Worm (Caenorhabditis elegans): ENCODE data around the gene col-135.
A peak's percentile ranks its signal among the peaks of the same experiment; 100 is the strongest.
"Not testable (repeated sequence)": the region's sequence is repeated elsewhere in the genome, so short reads cannot be mapped to it uniquely, and the experiment has no call there.

col-135 gene

ce11 chrIV:15131697-15132096 is at the start of gene col-135:
Gene col-135, minus strand, starts transcription at chrIV:15131797.
- TF ChIP-seq ztf-29 (GFP tag; IDR thresholded peaks at IDR 0.05): no peak
- no peak for TF ChIP-seq ref-1 (GFP tag; conservative IDR thresholded peaks at IDR 0.05)
- TF ChIP-seq klf-2 (GFP tag; conservative IDR thresholded peaks at IDR 0.05): no peak
- no peak for TF ChIP-seq cog-1 (tag; optimal IDR thresholded peaks at IDR 0.05)
- no peak for TF ChIP-seq tab-1 (GFP tag; IDR thresholded peaks at IDR 0.05)
- no peak for TF ChIP-seq T22C8.4 (GFP tag; IDR thresholded peaks at IDR 0.05)
- no peak for TF ChIP-seq med-1 (GFP tag; optimal IDR thresholded peaks at IDR 0.05; ENCODE audit: insufficient read depth)

- TF ChIP-seq ref-1 (GFP tag; conservative IDR thresholded peaks at IDR 0.05) (no peak), klf-2 (GFP tag; conservative IDR thresholded peaks at IDR 0.05) (no peak)
Observed at ce11 chrIV:15179615-15180014, 48.0 kb upstream of the col-135 start, which contains the start of gene srd-23. Gene srd-23, plus strand, starts transcription at chrIV:15179915.

- no peak for TF ChIP-seq ztf-23 (GFP tag; IDR thresholded peaks at IDR 0.05)
- TF ChIP-seq ztf-29 (GFP tag; IDR thresholded peaks at IDR 0.05): no peak
- no peak for TF ChIP-seq cog-1 (tag; optimal IDR thresholded peaks at IDR 0.05)
- TF ChIP-seq tab-1 (GFP tag; IDR thresholded peaks at IDR 0.05): no peak
- no peak for TF ChIP-seq klf-2 (GFP tag; conservative IDR thresholded peaks at IDR 0.05)
- no peak for TF ChIP-seq med-1 (GFP tag; optimal IDR thresholded peaks at IDR 0.05; ENCODE audit: insufficient read depth)
- no peak for TF ChIP-seq T22C8.4 (GFP tag; IDR thresholded peaks at IDR 0.05)
- TF ChIP-seq ref-1 (GFP tag; conservative IDR thresholded peaks at IDR 0.05): no peak
- TF ChIP-seq flt-1 (GFP tag; IDR thresholded peaks at IDR 0.05): no peak
Observed at ce11 chrIV:15175487-15176128, 44.0 kb upstream of the col-135 start, which contains the start of gene Y40H7A.4. Gene Y40H7A.4, minus strand, starts transcription at chrIV:15175537.

ce11 chrIV:15168442-15168841 is 36.8 kb upstream of the col-135 start:
- TF ChIP-seq ref-1 (GFP tag; conservative IDR thresholded peaks at IDR 0.05) (no peak), tab-1 (GFP tag; IDR thresholded peaks at IDR 0.05) (no peak), klf-2 (GFP tag; conservative IDR thresholded peaks at IDR 0.05) (no peak), cog-1 (tag; optimal IDR thresholded peaks at IDR 0.05) (no peak), med-1 (GFP tag; optimal IDR thresholded peaks at IDR 0.05; ENCODE audit: insufficient read depth) (no peak), ztf-23 (GFP tag; IDR thresholded peaks at IDR 0.05) (no peak), T22C8.4 (GFP tag; IDR thresholded peaks at IDR 0.05) (no peak), flt-1 (GFP tag; IDR thresholded peaks at IDR 0.05) (no peak), ztf-29 (GFP tag; IDR thresholded peaks at IDR 0.05) (no peak)

- TF ChIP-seq cog-1 (tag; optimal IDR thresholded peaks at IDR 0.05) (no peak), ref-1 (GFP tag; conservative IDR thresholded peaks at IDR 0.05) (no peak), T22C8.4 (GFP tag; IDR thresholded peaks at IDR 0.05) (no peak), ztf-23 (GFP tag; IDR thresholded peaks at IDR 0.05) (no peak), tab-1 (GFP tag; IDR thresholded peaks at IDR 0.05) (no peak), ztf-29 (GFP tag; IDR thresholded peaks at IDR 0.05) (no peak), klf-2 (GFP tag; conservative IDR thresholded peaks at IDR 0.05) (no peak), med-1 (GFP tag; optimal IDR thresholded peaks at IDR 0.05; ENCODE audit: insufficient read depth) (no peak), flt-1 (GFP tag; IDR thresholded peaks at IDR 0.05) (no peak)
Observed at ce11 chrIV:15165602-15166001, 34.0 kb upstream of the col-135 start.

ce11 chrIV:15147104-15147503 is 15.5 kb upstream of the col-135 start, which contains the start of gene str-78:
Gene str-78, minus strand, starts transcription at chrIV:15147204.
- TF ChIP-seq cog-1 (tag; optimal IDR thresholded peaks at IDR 0.05): no peak
- no peak for TF ChIP-seq ztf-23 (GFP tag; IDR thresholded peaks at IDR 0.05)
- no peak for TF ChIP-seq med-1 (GFP tag; optimal IDR thresholded peaks at IDR 0.05; ENCODE audit: insufficient read depth)
- no peak for TF ChIP-seq ref-1 (GFP tag; conservative IDR thresholded peaks at IDR 0.05)
- TF ChIP-seq T22C8.4 (GFP tag; IDR thresholded peaks at IDR 0.05): no peak
- TF ChIP-seq klf-2 (GFP tag; conservative IDR thresholded peaks at IDR 0.05): no peak

- TF ChIP-seq ref-1 (GFP tag; conservative IDR thresholded peaks at IDR 0.05) (no peak), ztf-29 (GFP tag; IDR thresholded peaks at IDR 0.05) (no peak), flt-1 (GFP tag; IDR thresholded peaks at IDR 0.05) (no peak), T22C8.4 (GFP tag; IDR thresholded peaks at IDR 0.05) (no peak), tab-1 (GFP tag; IDR thresholded peaks at IDR 0.05) (no peak)
Observed at ce11 chrIV:15140832-15141231, 9.2 kb upstream of the col-135 start, which contains the start of gene srg-51. Gene srg-51, minus strand, starts transcription at chrIV:15140932.

ce11 chrIV:15133899-15134298 is 2.3 kb upstream of the col-135 start, which contains the start of gene M199.8:
Gene M199.8, minus strand, starts transcription at chrIV:15133999.
- not testable (repeated sequence) for TF ChIP-seq med-1 (GFP tag; optimal IDR thresholded peaks at IDR 0.05; ENCODE audit: insufficient read depth); cog-1 (tag; optimal IDR thresholded peaks at IDR 0.05); T22C8.4 (GFP tag; IDR thresholded peaks at IDR 0.05)

ce11 chrIV:15130189-15130588 is 1.4 kb downstream of the col-135 start:
- TF ChIP-seq klf-2 (GFP tag; conservative IDR thresholded peaks at IDR 0.05): peak; percentile 67; the same call in 1 of the 2 replicates

- no peak for TF ChIP-seq flt-1 (GFP tag; IDR thresholded peaks at IDR 0.05)
Observed at ce11 chrIV:15127731-15128130, 3.9 kb downstream of the col-135 start, which contains the start of gene M199.9. Gene M199.9, minus strand, starts transcription at chrIV:15127831.

ce11 chrIV:15126021-15126420 is 5.6 kb downstream of the col-135 start, which contains the start of gene clec-190:
Gene clec-190, minus strand, starts transcription at chrIV:15126121.
- TF ChIP-seq med-1 (GFP tag; optimal IDR thresholded peaks at IDR 0.05; ENCODE audit: insufficient read depth) (no peak), cog-1 (tag; optimal IDR thresholded peaks at IDR 0.05) (no peak), flt-1 (GFP tag; IDR thresholded peaks at IDR 0.05) (no peak), ztf-29 (GFP tag; IDR thresholded peaks at IDR 0.05) (no peak), ztf-23 (GFP tag; IDR thresholded peaks at IDR 0.05) (no peak), ref-1 (GFP tag; conservative IDR thresholded peaks at IDR 0.05) (no peak), klf-2 (GFP tag; conservative IDR thresholded peaks at IDR 0.05) (no peak), T22C8.4 (GFP tag; IDR thresholded peaks at IDR 0.05) (no peak), tab-1 (GFP tag; IDR thresholded peaks at IDR 0.05) (no peak)

Data from whole organism, midembryonic.